Worm (Caenorhabditis elegans) whole organism, late embryonic: Measurements from ENCODE around the gene F13E6.2.

Source experiments
- ahr-1 ChIP-seq: sonication (generic microtip); optimal IDR thresholded peaks from 2 replicates; lab custom pipeline; 2016; ENCODE audit warnings: missing genetic modification characterization, missing compliant biosample characterization
- ceh-34 ChIP-seq: sonication (generic microtip); optimal IDR thresholded peaks from 2 replicates; lab custom pipeline; 2016; ENCODE audit warnings: mild to moderate bottlenecking, missing genetic modification characterization, missing compliant biosample characterization
- ceh-45 ChIP-seq: fragments of 200-800 bp; sonication (Bioruptor generic); IDR thresholded peaks from 2 replicates; pipeline ENCODE4 v1.3.6; 2022; ENCODE audit warnings: missing genetic modification reagents, missing genetic modification characterization, missing compliant biosample characterization
- ceh-48 ChIP-seq: sonication (generic microtip); optimal IDR thresholded peaks from 2 replicates; lab custom pipeline; 2016; ENCODE audit warnings: missing genetic modification characterization, inconsistent platforms, missing compliant biosample characterization
- fkh-10 ChIP-seq: fragments of 150-350 bp; optimal IDR thresholded peaks from 2 replicates; lab custom pipeline; 2014; ENCODE audit warnings: missing biosample characterization, missing genetic modification reagents, missing genetic modification characterization
- hlh-30 ChIP-seq: sonication (generic microtip); optimal IDR thresholded peaks from 2 replicates; lab custom pipeline; 2017; ENCODE audit warnings: antibody characterized with exemption, missing genetic modification characterization, missing compliant biosample characterization; ENCODE audit not compliant: insufficient read depth
- lin-11 ChIP-seq: fragments of 200-800 bp; sonication (Bioruptor generic); optimal IDR thresholded peaks from 2 replicates; lab custom pipeline; 2018; ENCODE audit warnings: mild to moderate bottlenecking, missing genetic modification characterization, missing compliant biosample characterization
- pag-3 ChIP-seq: sonication (generic microtip); optimal IDR thresholded peaks from 2 replicates; lab custom pipeline; 2016; ENCODE audit warnings: missing compliant biosample characterization, missing genetic modification characterization, borderline replicate concordance
- tbx-2 ChIP-seq: sonication (generic microtip); optimal IDR thresholded peaks from 2 replicates; lab custom pipeline; 2016; ENCODE audit warnings: missing genetic modification characterization, missing compliant biosample characterization

DNA sequence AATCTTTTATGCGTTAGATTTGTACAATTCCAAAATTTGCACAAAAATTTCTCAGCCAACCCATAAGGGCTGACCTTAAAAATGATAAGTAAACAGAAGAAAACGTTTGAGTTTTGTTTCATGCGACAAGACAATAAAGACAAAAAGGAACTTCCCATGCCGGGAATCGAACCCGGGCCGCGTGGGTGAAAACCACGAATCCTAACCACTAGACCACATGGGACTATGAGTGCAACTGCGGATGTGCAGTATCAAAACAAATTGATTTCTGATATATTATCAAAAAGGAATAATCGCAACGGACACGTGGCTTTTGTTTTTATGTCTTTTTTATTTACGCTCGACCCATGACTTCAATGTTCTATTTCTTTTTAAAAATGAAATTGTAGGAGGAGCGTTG is 7.2 kb downstream of the F13E6.2 start:
- no peak for TF ChIP-seq ceh-48 (tag; lab: Kevin White, UChicago)
- TF ChIP-seq ceh-34 (tag; lab: Kevin White, UChicago): no peak
- no peak for TF ChIP-seq fkh-10 (GFP tag; lab: Kevin White, UChicago)
- TF ChIP-seq ahr-1 (tag; lab: Kevin White, UChicago): no peak
- no peak for TF ChIP-seq ceh-45
- TF ChIP-seq lin-11 (tag; lab: Kevin White, UChicago): no peak
- TF ChIP-seq hlh-30 (tag; lab: Kevin White, UChicago): no peak
- no peak for TF ChIP-seq pag-3 (tag; lab: Kevin White, UChicago)
- TF ChIP-seq tbx-2 (tag; lab: Kevin White, UChicago): no peak
